Worm (Caenorhabditis elegans) whole organism, early embryonic: ENCODE measurements around the gene Y76B12C.4.

Experiments
- B0310.2 ChIP-seq: sonication (generic microtip); optimal IDR thresholded peaks from 2 replicates; lab custom pipeline; 2016; ENCODE audit warnings: mild to moderate bottlenecking, missing genetic modification characterization, missing compliant biosample characterization
- F13C5.2 ChIP-seq: sonication (generic microtip); optimal IDR thresholded peaks from 2 replicates; lab custom pipeline; 2017; ENCODE audit warnings: mild to moderate bottlenecking, missing genetic modification characterization, inconsistent platforms, missing compliant biosample characterization
- aly-1 ChIP-seq: sonication (generic microtip); optimal IDR thresholded peaks from 2 replicates; lab custom pipeline; 2016; ENCODE audit warnings: missing genetic modification characterization, missing compliant biosample characterization
- ama-1 ChIP-seq: fragments of 150-350 bp; optimal IDR thresholded peaks from 2 replicates; lab custom pipeline; 2014
- ceh-13 ChIP-seq: fragments of 200-800 bp; sonication (Bioruptor generic); optimal IDR thresholded peaks from 2 replicates; lab custom pipeline; 2018; ENCODE audit warnings: mild to moderate bottlenecking, missing genetic modification characterization, missing compliant biosample characterization
- ceh-36 ChIP-seq: sonication (generic microtip); optimal IDR thresholded peaks from 2 replicates; lab custom pipeline; 2016; ENCODE audit warnings: missing genetic modification characterization, inconsistent platforms, missing compliant biosample characterization
- ets-7 ChIP-seq: sonication (generic microtip); optimal IDR thresholded peaks from 2 replicates; lab custom pipeline; 2016; ENCODE audit warnings: missing genotype, missing genetic modification characterization, missing compliant biosample characterization
- flt-1 ChIP-seq: fragments of 200-800 bp; sonication (Bioruptor generic); IDR thresholded peaks from 2 replicates; pipeline ENCODE4 v1.3.6; 2022; ENCODE audit warnings: missing genetic modification characterization, missing compliant biosample characterization
- hmbx-1 ChIP-seq: sonication (generic microtip); optimal IDR thresholded peaks from 2 replicates; lab custom pipeline; 2016; ENCODE audit warnings: mild to moderate bottlenecking, missing genetic modification characterization, missing compliant biosample characterization
- hmg-4 ChIP-seq: fragments of 200-800 bp; sonication (Bioruptor generic); optimal IDR thresholded peaks from 2 replicates; lab custom pipeline; 2018; ENCODE audit warnings: mild to moderate bottlenecking, missing genetic modification characterization, missing compliant biosample characterization
- hnd-1 ChIP-seq: sonication (generic microtip); optimal IDR thresholded peaks from 2 replicates; lab custom pipeline; 2016; ENCODE audit warnings: missing genetic modification characterization, missing compliant biosample characterization
- pes-1 ChIP-seq: fragments of 200-800 bp; sonication (Bioruptor generic); IDR thresholded peaks from 2 replicates; pipeline ENCODE4 v1.3.6; 2022; ENCODE audit warnings: missing genetic modification reagents, missing genetic modification characterization, missing compliant biosample characterization
- scrt-1 ChIP-seq: fragments of 200-800 bp; sonication (Bioruptor generic); IDR thresholded peaks from 2 replicates; pipeline ENCODE4 v1.3.6; 2022; ENCODE audit warnings: missing genetic modification characterization, missing compliant biosample characterization
- sea-1 ChIP-seq: fragments of 200-800 bp; sonication (Bioruptor generic); conservative IDR thresholded peaks from 2 replicates; pipeline ENCODE4 v1.3.6; 2022; ENCODE audit warnings: missing genetic modification characterization, missing compliant biosample characterization
- tbx-11 ChIP-seq: fragments of 200-800 bp; sonication (Bioruptor generic); IDR thresholded peaks from 2 replicates; pipeline ENCODE4 v1.3.6; 2022; ENCODE audit warnings: missing genetic modification characterization, missing compliant biosample characterization
- tbx-37 ChIP-seq: fragments of 200-800 bp; sonication (Bioruptor generic); conservative IDR thresholded peaks from 2 replicates; pipeline ENCODE4 v1.3.6; 2022; ENCODE audit warnings: missing genetic modification reagents, missing genetic modification characterization, missing compliant biosample characterization
- tra-4 ChIP-seq: sonication (generic microtip); optimal IDR thresholded peaks from 2 replicates; lab custom pipeline; 2017; ENCODE audit warnings: missing genetic modification characterization, missing compliant biosample characterization

The Y76B12C.4 gene

ce11 chrIV:1975594-1975993 is 3.4 kb upstream of the Y76B12C.4 start:
- TF ChIP-seq hnd-1 (no peak), tbx-11 (no peak), aly-1 (tag; lab: Kevin White, UChicago) (no peak), F13C5.2 (tag; lab: Kevin White, UChicago) (no peak), ama-1 (lab: Kevin White, UChicago) (no peak), pes-1 (no peak)

ce11 chrIV:1973372-1973771 is 1.2 kb upstream of the Y76B12C.4 start, which contains the start of gene Y76B12C.3:
TSS of gene Y76B12C.3 (plus strand) at chrIV:1973705.
- TF ChIP-seq sea-1 (GFP tag; lab: Robert Waterston, UW) (no peak), F13C5.2 (tag; lab: Kevin White, UChicago) (peak; percentile 2)

- TF ChIP-seq flt-1 (GFP tag; lab: Robert Waterston, UW) (no peak), sea-1 (GFP tag; lab: Robert Waterston, UW) (no peak), B0310.2 (tag; lab: Kevin White, UChicago) (no peak), pes-1 (no peak), aly-1 (tag; lab: Kevin White, UChicago) (no peak), hmbx-1 (tag; lab: Kevin White, UChicago) (no peak), ets-7 (tag; lab: Kevin White, UChicago) (no peak), scrt-1 (no peak), tbx-11 (no peak), ceh-36 (tag; lab: Kevin White, UChicago) (no peak), ama-1 (lab: Kevin White, UChicago) (no peak), hmg-4 (GFP tag; lab: Kevin White, UChicago) (no peak), tbx-37 (no peak), hnd-1 (no peak), ceh-13 (no peak), F13C5.2 (tag; lab: Kevin White, UChicago) (no peak)
These were observed 1.1 kb downstream of the Y76B12C.4 start for ce11 chrIV:1971078-1971477.

ce11 chrIV:1970158-1970557 is 2.0 kb downstream of the Y76B12C.4 start:
- no peak for TF ChIP-seq ets-7 (tag; lab: Kevin White, UChicago)
- TF ChIP-seq F13C5.2 (tag; lab: Kevin White, UChicago), result no peak
- TF ChIP-seq flt-1 (GFP tag; lab: Robert Waterston, UW), result no peak
- no peak for TF ChIP-seq tbx-37
- no peak for TF ChIP-seq ceh-13
- no peak for TF ChIP-seq B0310.2 (tag; lab: Kevin White, UChicago)
- TF ChIP-seq pes-1, result no peak
- TF ChIP-seq tbx-11, result no peak
- TF ChIP-seq tra-4 (tag; lab: Kevin White, UChicago), result no peak

- TF ChIP-seq tbx-11, result no peak
- no peak for TF ChIP-seq tbx-37
- no peak for TF ChIP-seq pes-1
These were observed 2.8 kb downstream of the Y76B12C.4 start, which contains the start of gene Y48A5A.3 for ce11 chrIV:1969353-1969752. TSS of gene Y48A5A.3 (plus strand) at chrIV:1969737.

- TF ChIP-seq pes-1 (no peak), ceh-36 (tag; lab: Kevin White, UChicago) (no peak), ets-7 (tag; lab: Kevin White, UChicago) (no peak), tra-4 (tag; lab: Kevin White, UChicago) (no peak), F13C5.2 (tag; lab: Kevin White, UChicago) (no peak)
These were observed 7.0 kb downstream of the Y76B12C.4 start, which contains the start of gene Y48A5A.1 for ce11 chrIV:1965135-1965534. TSS of gene Y48A5A.1 (plus strand) at chrIV:1965481.

ce11 chrIV:1964057-1964456 is 8.1 kb downstream of the Y76B12C.4 start:
- no peak for TF ChIP-seq pes-1
- no peak for TF ChIP-seq flt-1 (GFP tag; lab: Robert Waterston, UW)
- TF ChIP-seq ceh-13, result no peak
- TF ChIP-seq B0310.2 (tag; lab: Kevin White, UChicago), result no peak
- TF ChIP-seq hnd-1, result no peak
- TF ChIP-seq F13C5.2 (tag; lab: Kevin White, UChicago), result no peak
- TF ChIP-seq scrt-1, result no peak
- TF ChIP-seq ceh-36 (tag; lab: Kevin White, UChicago), result no peak
- TF ChIP-seq tbx-37, result no peak

- TF ChIP-seq B0310.2 (tag; lab: Kevin White, UChicago) (no peak), hmg-4 (GFP tag; lab: Kevin White, UChicago) (no peak), hmbx-1 (tag; lab: Kevin White, UChicago) (no peak), scrt-1 (no peak), pes-1 (no peak), ama-1 (lab: Kevin White, UChicago) (no peak), F13C5.2 (tag; lab: Kevin White, UChicago) (no peak), hnd-1 (no peak), tra-4 (tag; lab: Kevin White, UChicago) (no peak)
These were observed 8.9 kb downstream of the Y76B12C.4 start, which contains the start of gene ulp-3 for ce11 chrIV:1963247-1963646. TSS of gene ulp-3 (plus strand) at chrIV:1963634.

- TF ChIP-seq ets-7 (tag; lab: Kevin White, UChicago) (no peak), pes-1 (no peak), tbx-37 (no peak), F13C5.2 (tag; lab: Kevin White, UChicago) (no peak), ceh-36 (tag; lab: Kevin White, UChicago) (no peak), B0310.2 (tag; lab: Kevin White, UChicago) (no peak), hmg-4 (GFP tag; lab: Kevin White, UChicago) (no peak), tra-4 (tag; lab: Kevin White, UChicago) (no peak)
These were observed 12.6 kb downstream of the Y76B12C.4 start, which contains the start of gene tdpo-1 for ce11 chrIV:1959554-1959953. TSS of gene tdpo-1 (plus strand) at chrIV:1959854.
